Worm (Caenorhabditis elegans) whole organism, mixed stage, embryonic: ENCODE data around the gene C44B11.6.

Experiments
- bed-3 ChIP-seq: fragments of 200-800 bp; sonication (Bioruptor generic); optimal IDR thresholded peaks from 3 replicates; lab custom pipeline; 2018; ENCODE audit warnings: mild to moderate bottlenecking, missing genetic modification characterization, moderate library complexity, missing compliant biosample characterization
- blmp-1 ChIP-seq: fragments of 150-350 bp; optimal IDR thresholded peaks from 2 replicates; lab custom pipeline; 2014; ENCODE audit warnings: missing biosample characterization, missing genetic modification characterization
- ceh-39 ChIP-seq: fragments of 150-350 bp; optimal IDR thresholded peaks from 2 replicates; lab custom pipeline; 2014; ENCODE audit warnings: missing biosample characterization, missing genetic modification characterization
- ceh-83 ChIP-seq: fragments of 200-800 bp; sonication (Bioruptor generic); optimal IDR thresholded peaks from 2 replicates; lab custom pipeline; 2018; ENCODE audit warnings: mild to moderate bottlenecking, missing genetic modification characterization, missing compliant biosample characterization
- ces-1 ChIP-seq: fragments of 150-350 bp; optimal IDR thresholded peaks from 2 replicates; lab custom pipeline; 2014; ENCODE audit warnings: missing biosample characterization, missing genetic modification reagents, missing genetic modification characterization
- cnd-1 ChIP-seq: fragments of 200-800 bp; sonication (Bioruptor generic); optimal IDR thresholded peaks from 2 replicates; lab custom pipeline; 2018; ENCODE audit warnings: mild to moderate bottlenecking, missing genetic modification characterization, missing compliant biosample characterization
- drap-1 ChIP-seq: fragments of 200-800 bp; sonication (Bioruptor generic); optimal IDR thresholded peaks from 3 replicates; lab custom pipeline; 2018; ENCODE audit warnings: mild to moderate bottlenecking, missing genetic modification characterization, missing compliant biosample characterization
- elt-1 ChIP-seq: sonication (generic microtip); optimal IDR thresholded peaks from 2 replicates; lab custom pipeline; 2017; ENCODE audit warnings: missing genetic modification characterization, mild to moderate bottlenecking, missing compliant biosample characterization, antibody characterized with exemption, moderate library complexity, borderline replicate concordance; ENCODE audit not compliant: insufficient read depth
- elt-3 ChIP-seq: fragments of 150-350 bp; optimal IDR thresholded peaks from 2 replicates; lab custom pipeline; 2014; ENCODE audit warnings: missing biosample characterization, missing genetic modification characterization
- flh-1 ChIP-seq: fragments of 200-800 bp; sonication (Bioruptor generic); optimal IDR thresholded peaks from 2 replicates; lab custom pipeline; 2018; ENCODE audit warnings: mild to moderate bottlenecking, missing genetic modification characterization, moderate library complexity, missing compliant biosample characterization
- ham-2 ChIP-seq: fragments of 200-800 bp; sonication (Bioruptor generic); optimal IDR thresholded peaks from 2 replicates; lab custom pipeline; 2018; ENCODE audit warnings: mild to moderate bottlenecking, missing genetic modification characterization, missing compliant biosample characterization
- hlh-1 ChIP-seq: fragments of 150-350 bp; optimal IDR thresholded peaks from 2 replicates; lab custom pipeline; 2014; ENCODE audit warnings: missing biosample characterization, missing genetic modification reagents, missing genetic modification characterization
- lin-32 ChIP-seq: fragments of 200-800 bp; sonication (Bioruptor generic); optimal IDR thresholded peaks from 2 replicates; lab custom pipeline; 2018; ENCODE audit warnings: mild to moderate bottlenecking, missing genetic modification characterization, missing compliant biosample characterization
- lsy-2 ChIP-seq: fragments of 150-350 bp; optimal IDR thresholded peaks from 2 replicates; lab custom pipeline; 2014; ENCODE audit warnings: missing biosample characterization, missing genetic modification characterization
- mab-5 ChIP-seq: fragments of 150-350 bp; optimal IDR thresholded peaks from 2 replicates; lab custom pipeline; 2014; ENCODE audit warnings: missing biosample characterization, missing genetic modification characterization
- mep-1 ChIP-seq: fragments of 150-350 bp; optimal IDR thresholded peaks from 2 replicates; lab custom pipeline; 2017; ENCODE audit warnings: missing biosample characterization, missing genetic modification reagents, missing genetic modification characterization, inconsistent platforms
- mls-2 ChIP-seq: sonication (generic microtip); optimal IDR thresholded peaks from 2 replicates; lab custom pipeline; 2016; ENCODE audit warnings: mild to moderate bottlenecking, missing genetic modification characterization, moderate library complexity, missing compliant biosample characterization
- nhr-12 ChIP-seq: fragments of 150-350 bp; optimal IDR thresholded peaks from 2 replicates; lab custom pipeline; 2014; ENCODE audit warnings: missing biosample characterization, missing genetic modification characterization
- nhr-2 ChIP-seq: fragments of 150-350 bp; optimal IDR thresholded peaks from 2 replicates; lab custom pipeline; 2014; ENCODE audit warnings: missing biosample characterization, missing genetic modification characterization
- nhr-237 ChIP-seq: fragments of 150-350 bp; optimal IDR thresholded peaks from 2 replicates; lab custom pipeline; 2014; ENCODE audit warnings: missing biosample characterization, missing genetic modification characterization
- nhr-28 ChIP-seq: fragments of 150-350 bp; optimal IDR thresholded peaks from 2 replicates; lab custom pipeline; 2014; ENCODE audit warnings: missing biosample characterization, missing genetic modification characterization
- nhr-76 ChIP-seq: sonication (generic microtip); optimal IDR thresholded peaks from 2 replicates; lab custom pipeline; 2017; ENCODE audit warnings: missing biosample characterization, missing genetic modification characterization
- sem-2 ChIP-seq: fragments of 200-800 bp; sonication (Bioruptor generic); optimal IDR thresholded peaks from 2 replicates; lab custom pipeline; 2018; ENCODE audit warnings: mild to moderate bottlenecking, missing genetic modification characterization, missing compliant biosample characterization
- snpc-4 ChIP-seq: fragments of 150-350 bp; optimal IDR thresholded peaks from 2 replicates; lab custom pipeline; 2014; ENCODE audit warnings: missing biosample characterization, missing genetic modification characterization
- sptf-1 ChIP-seq: sonication (generic microtip); optimal IDR thresholded peaks from 2 replicates; lab custom pipeline; 2017; ENCODE audit warnings: mild to moderate bottlenecking, missing genetic modification characterization, moderate library complexity, missing compliant biosample characterization
- tbx-8 ChIP-seq: fragments of 200-800 bp; sonication (Bioruptor generic); optimal IDR thresholded peaks from 2 replicates; lab custom pipeline; 2018; ENCODE audit warnings: mild to moderate bottlenecking, missing genetic modification characterization, moderate library complexity, missing compliant biosample characterization
- unc-120 ChIP-seq: sonication (generic microtip); optimal IDR thresholded peaks from 2 replicates; lab custom pipeline; 2017; ENCODE audit warnings: missing genetic modification characterization, missing compliant biosample characterization; ENCODE audit not compliant: poor library complexity, severe bottlenecking
- unc-39 ChIP-seq: fragments of 150-350 bp; optimal IDR thresholded peaks from 2 replicates; lab custom pipeline; 2014; ENCODE audit warnings: missing biosample characterization, missing genetic modification characterization
- unc-62 ChIP-seq: fragments of 150-350 bp; optimal IDR thresholded peaks from 2 replicates; lab custom pipeline; 2014; ENCODE audit warnings: missing biosample characterization, missing genetic modification reagents, missing genetic modification characterization
- zip-8 ChIP-seq: fragments of 150-350 bp; optimal IDR thresholded peaks from 2 replicates; lab custom pipeline; 2014; ENCODE audit warnings: missing biosample characterization, missing genetic modification characterization
- ztf-11 ChIP-seq: fragments of 150-350 bp; optimal IDR thresholded peaks from 2 replicates; lab custom pipeline; 2014; ENCODE audit warnings: missing biosample characterization, missing genetic modification characterization

Gene C44B11.6

ce11 chrIII:3108804-3109203 lies 44.1 kb upstream of the C44B11.6 start:
- no peak for TF ChIP-seq ceh-39 (tag; lab: Kevin White, UChicago)
- no peak for TF ChIP-seq bed-3 (GFP tag; lab: Kevin White, UChicago)
- no peak for TF ChIP-seq ztf-11 (tag; lab: Kevin White, UChicago)
- TF ChIP-seq mls-2, result no peak
- no peak for TF ChIP-seq mab-5 (tag; lab: Kevin White, UChicago)
- TF ChIP-seq unc-62, result no peak
- no peak for TF ChIP-seq ces-1 (GFP tag; lab: Kevin White, UChicago)
- TF ChIP-seq nhr-76, result no peak
- no peak for TF ChIP-seq mep-1
- TF ChIP-seq unc-120 (tag; lab: Kevin White, UChicago), result no peak
- TF ChIP-seq snpc-4 (tag; lab: Kevin White, UChicago), result no peak
- no peak for TF ChIP-seq lin-32

ce11 chrIII:3109564-3109963 lies 43.4 kb upstream of the C44B11.6 start:
- TF ChIP-seq ceh-39 (tag; lab: Kevin White, UChicago) (no peak), ces-1 (GFP tag; lab: Kevin White, UChicago) (no peak), flh-1 (no peak), cnd-1 (tag; lab: Kevin White, UChicago) (no peak)

DNA sequence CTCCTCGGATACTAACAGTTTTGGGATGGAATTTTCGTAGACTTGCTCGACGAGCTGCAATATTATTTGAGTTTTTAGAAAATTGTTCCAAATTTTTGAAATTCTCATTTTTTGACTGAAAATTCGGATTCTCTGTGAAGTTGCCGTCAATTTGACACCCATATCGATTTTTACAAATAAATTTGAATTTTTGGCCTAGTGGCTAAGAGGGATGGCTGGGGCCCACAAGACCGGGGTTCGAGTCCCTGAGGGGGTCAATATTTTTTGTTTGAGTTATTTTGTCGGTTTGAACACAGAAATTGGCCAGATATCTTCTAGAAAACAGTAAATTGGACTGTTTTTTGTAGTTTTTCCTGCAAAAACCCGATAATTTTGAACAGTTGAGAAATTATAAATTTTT lies 42.3 kb upstream of the C44B11.6 start:
- no peak for TF ChIP-seq blmp-1 (tag; lab: Kevin White, UChicago)
- no peak for TF ChIP-seq snpc-4 (tag; lab: Kevin White, UChicago)
- no peak for TF ChIP-seq nhr-76
- TF ChIP-seq cnd-1 (tag; lab: Kevin White, UChicago), result no peak
- no peak for TF ChIP-seq elt-3 (tag; lab: Kevin White, UChicago)
- TF ChIP-seq nhr-237 (tag; lab: Kevin White, UChicago), result no peak
- no peak for TF ChIP-seq nhr-28 (tag; lab: Kevin White, UChicago)
- TF ChIP-seq ceh-39 (tag; lab: Kevin White, UChicago), result no peak
- TF ChIP-seq nhr-2, result no peak
- no peak for TF ChIP-seq ces-1 (GFP tag; lab: Kevin White, UChicago)

DNA sequence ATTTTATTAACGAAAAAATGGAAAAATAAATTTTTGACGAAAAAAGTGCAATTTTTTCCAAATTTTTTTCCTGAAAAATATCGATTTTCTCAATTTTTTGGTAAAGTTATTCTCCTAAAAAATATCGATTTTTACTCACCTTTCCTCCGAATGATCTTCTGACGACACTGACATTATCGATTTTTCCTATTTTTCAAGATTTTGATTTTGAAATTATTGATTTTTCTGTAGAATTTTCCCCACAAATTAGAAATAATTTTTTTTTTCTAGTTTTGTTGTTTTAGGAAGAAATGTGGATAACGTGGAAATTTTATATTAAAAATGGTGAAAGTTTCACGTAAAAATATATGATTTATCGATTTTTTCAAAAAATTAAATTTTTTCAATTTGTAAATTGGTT lies 41.4 kb upstream of the C44B11.6 start:
- TF ChIP-seq unc-120 (tag; lab: Kevin White, UChicago) (no peak), bed-3 (GFP tag; lab: Kevin White, UChicago) (no peak)

ce11 chrIII:3112001-3112400 lies 40.9 kb upstream of the C44B11.6 start:
- TF ChIP-seq ztf-11 (tag; lab: Kevin White, UChicago) (no peak), hlh-1 (tag; lab: Kevin White, UChicago) (no peak), ham-2 (GFP tag; lab: Kevin White, UChicago) (no peak), snpc-4 (tag; lab: Kevin White, UChicago) (no peak), ces-1 (GFP tag; lab: Kevin White, UChicago) (no peak), lin-32 (no peak), mls-2 (no peak), nhr-12 (tag; lab: Kevin White, UChicago) (no peak), bed-3 (GFP tag; lab: Kevin White, UChicago) (no peak), unc-39 (tag; lab: Kevin White, UChicago) (no peak), ceh-39 (tag; lab: Kevin White, UChicago) (no peak), zip-8 (tag; lab: Kevin White, UChicago) (no peak)
- TF ChIP-seq, all 35 proteins: peak for 0

DNA sequence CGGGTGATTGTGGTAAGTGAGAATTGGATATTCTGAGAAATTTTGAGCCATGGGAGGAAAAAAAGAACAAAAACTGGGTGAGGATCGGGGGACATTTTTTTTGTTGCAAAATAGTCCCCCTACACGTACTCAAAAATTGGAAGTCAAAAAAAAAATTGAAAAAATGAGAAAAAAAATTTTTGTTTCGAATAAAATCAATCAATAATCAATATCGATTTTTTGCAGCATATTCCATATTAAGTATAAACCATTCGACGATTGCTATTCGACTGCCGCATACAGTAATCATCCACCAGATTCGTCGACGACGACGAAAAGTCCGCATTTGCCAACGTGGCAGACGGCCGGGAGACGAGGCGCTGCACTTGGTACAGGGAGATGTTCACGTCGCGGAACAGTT lies 40.3 kb upstream of the C44B11.6 start:
- TF ChIP-seq flh-1 (no peak), blmp-1 (tag; lab: Kevin White, UChicago) (no peak), elt-3 (tag; lab: Kevin White, UChicago) (no peak), sptf-1 (tag; lab: Kevin White, UChicago) (no peak)
- TF ChIP-seq, all 35 proteins: peak for 0

- TF ChIP-seq unc-62, result no peak
- TF ChIP-seq cnd-1 (tag; lab: Kevin White, UChicago), result no peak
- no peak for TF ChIP-seq nhr-237 (tag; lab: Kevin White, UChicago)
Observed at ce11 chrIII:3116969-3117368, 36.0 kb upstream of the C44B11.6 start.

- TF ChIP-seq tbx-8 (no peak), bed-3 (GFP tag; lab: Kevin White, UChicago) (no peak), mab-5 (tag; lab: Kevin White, UChicago) (no peak), elt-3 (tag; lab: Kevin White, UChicago) (no peak), ceh-39 (tag; lab: Kevin White, UChicago) (no peak), elt-1 (no peak), unc-120 (tag; lab: Kevin White, UChicago) (no peak), flh-1 (no peak), blmp-1 (tag; lab: Kevin White, UChicago) (no peak), mep-1 (no peak), sem-2 (GFP tag; lab: Kevin White, UChicago) (no peak), nhr-2 (no peak), lsy-2 (tag; lab: Kevin White, UChicago) (no peak), ham-2 (GFP tag; lab: Kevin White, UChicago) (no peak), ceh-83 (no peak), drap-1 (GFP tag; lab: Kevin White, UChicago) (no peak), hlh-1 (tag; lab: Kevin White, UChicago) (no peak)
Observed at ce11 chrIII:3119972-3120371, 33.0 kb upstream of the C44B11.6 start.
